Fruit fly (Drosophila melanogaster) whole organism, embryonic: Measurements from ENCODE around the gene CG5172.

Experiments used
- Asciz ChIP-seq: fragments of 200-800 bp; sonication (Bioruptor generic); optimal IDR thresholded peaks from 2 replicates; lab custom pipeline; 2017; ENCODE audit warnings: missing biosample characterization, mild to moderate bottlenecking, missing genetic modification characterization, missing genetic modification reagents
- Atf-2 ChIP-seq: fragments of 200-800 bp; sonication (Bioruptor generic); optimal IDR thresholded peaks from 2 replicates; lab custom pipeline; 2016; ENCODE audit warnings: missing biosample characterization, missing genetic modification characterization
- B-H1 ChIP-seq: fragments of 200-800 bp; sonication (Bioruptor generic); IDR thresholded peaks from 3 replicates; pipeline ENCODE4 v1.3.6; 2022; ENCODE audit warnings: missing biosample characterization, missing genetic modification characterization
- Bteb2 ChIP-seq: fragments of 200-800 bp; sonication (Bioruptor generic); optimal IDR thresholded peaks from 2 replicates; lab custom pipeline; 2016; ENCODE audit warnings: missing biosample characterization, missing genetic modification characterization
- CG10147 ChIP-seq: fragments of 200-800 bp; sonication (Bioruptor generic); optimal IDR thresholded peaks from 2 replicates; lab custom pipeline; 2019; ENCODE audit warnings: missing biosample characterization, mild to moderate bottlenecking, missing genetic modification characterization, moderate library complexity
- CG12942 ChIP-seq: fragments of 200-800 bp; sonication (Bioruptor generic); optimal IDR thresholded peaks from 3 replicates; lab custom pipeline; 2016; ENCODE audit warnings: missing biosample characterization, missing genetic modification characterization
- CG14965 ChIP-seq: fragments of 200-800 bp; sonication (Bioruptor generic); optimal IDR thresholded peaks from 2 replicates; lab custom pipeline; 2016; ENCODE audit warnings: missing biosample characterization, missing genetic modification characterization, borderline replicate concordance
- CG15011 ChIP-seq: fragments of 200-800 bp; sonication (Bioruptor generic); optimal IDR thresholded peaks from 3 replicates; lab custom pipeline; 2018; ENCODE audit warnings: missing biosample characterization, mild to moderate bottlenecking, missing genetic modification characterization
- CG15269 ChIP-seq: fragments of 200-800 bp; sonication (Bioruptor generic); optimal IDR thresholded peaks from 2 replicates; lab custom pipeline; 2018; ENCODE audit warnings: missing biosample characterization, mild to moderate bottlenecking, missing genetic modification characterization, moderate library complexity
- CG1602 ChIP-seq: fragments of 200-800 bp; sonication (Bioruptor generic); optimal IDR thresholded peaks from 3 replicates; lab custom pipeline; 2016; ENCODE audit warnings: missing biosample characterization, missing genetic modification characterization
- CG17612 ChIP-seq: fragments of 200-800 bp; sonication (Bioruptor generic); IDR thresholded peaks from 2 replicates; pipeline ENCODE4 v1.3.6; 2022; ENCODE audit warnings: missing biosample characterization, missing genetic modification characterization
- CG3065 ChIP-seq: fragments of 200-800 bp; sonication (Bioruptor generic); optimal IDR thresholded peaks from 2 replicates; lab custom pipeline; 2016; ENCODE audit warnings: missing biosample characterization, missing genetic modification characterization
- CG31224 ChIP-seq: fragments of 200-800 bp; sonication (Bioruptor generic); IDR thresholded peaks from 2 replicates; pipeline ENCODE4 v1.3.6; 2022; ENCODE audit warnings: missing biosample characterization, missing genetic modification characterization
- CG32772 ChIP-seq: fragments of 200-800 bp; sonication (Bioruptor generic); IDR thresholded peaks from 2 replicates; pipeline ENCODE4 v1.3.6; 2022; ENCODE audit warnings: missing biosample characterization, missing genetic modification characterization
- CG6254 ChIP-seq: fragments of 200-800 bp; sonication (Bioruptor generic); optimal IDR thresholded peaks from 3 replicates; lab custom pipeline; 2017; ENCODE audit warnings: mild to moderate bottlenecking, missing biosample characterization, missing genetic modification reagents, missing genetic modification characterization
- CG6654 ChIP-seq: fragments of 200-800 bp; sonication (Bioruptor generic); optimal IDR thresholded peaks from 2 replicates; lab custom pipeline; 2017; ENCODE audit warnings: missing biosample characterization, mild to moderate bottlenecking, missing genetic modification characterization
- CG7745 ChIP-seq: fragments of 200-800 bp; sonication (Bioruptor generic); optimal IDR thresholded peaks from 2 replicates; lab custom pipeline; 2018; ENCODE audit warnings: missing biosample characterization, mild to moderate bottlenecking, missing genetic modification characterization, moderate library complexity
- CG7987 ChIP-seq: fragments of 200-800 bp; sonication (Bioruptor generic); optimal IDR thresholded peaks from 2 replicates; lab custom pipeline; 2018; ENCODE audit warnings: missing biosample characterization, mild to moderate bottlenecking, missing genetic modification characterization, moderate library complexity
- CG9817 ChIP-seq: fragments of 200-800 bp; sonication (Bioruptor generic); optimal IDR thresholded peaks from 2 replicates; lab custom pipeline; 2018; ENCODE audit warnings: missing biosample characterization, mild to moderate bottlenecking, missing genetic modification characterization, moderate library complexity
- Chrac-16 ChIP-seq: fragments of 200-800 bp; sonication (Bioruptor generic); optimal IDR thresholded peaks from 3 replicates; lab custom pipeline; 2016; ENCODE audit warnings: missing biosample characterization, missing genetic modification characterization
- Dad ChIP-seq: fragments of 200-800 bp; sonication (Bioruptor generic); optimal IDR thresholded peaks from 3 replicates; lab custom pipeline; 2016; ENCODE audit warnings: missing biosample characterization, missing genetic modification characterization
- ERR ChIP-seq: fragments of 200-800 bp; sonication (Bioruptor generic); optimal IDR thresholded peaks from 2 replicates; lab custom pipeline; 2016; ENCODE audit warnings: missing biosample characterization, missing genetic modification characterization
- HLH4C ChIP-seq: fragments of 200-800 bp; sonication (Bioruptor generic); IDR thresholded peaks from 3 replicates; pipeline ENCODE4 v1.3.6; 2022; ENCODE audit warnings: missing biosample characterization, missing genetic modification characterization; ENCODE audit not compliant: partially characterized antibody
- Neu2 ChIP-seq: fragments of 200-800 bp; sonication (Bioruptor generic); optimal IDR thresholded peaks from 3 replicates; lab custom pipeline; 2016; ENCODE audit warnings: missing biosample characterization, missing genetic modification characterization, borderline replicate concordance
- Nf-YB ChIP-seq: fragments of 200-800 bp; sonication (Bioruptor generic); optimal IDR thresholded peaks from 3 replicates; lab custom pipeline; 2019; ENCODE audit warnings: missing biosample characterization, mild to moderate bottlenecking, missing genetic modification characterization, moderate library complexity
- Nf-YC ChIP-seq: fragments of 200-800 bp; optimal IDR thresholded peaks from 3 replicates; lab custom pipeline; 2019; ENCODE audit warnings: missing biosample characterization, mild to moderate bottlenecking, missing genetic modification characterization, moderate library complexity
- PHDP ChIP-seq: fragments of 200-800 bp; sonication (Bioruptor generic); optimal IDR thresholded peaks from 3 replicates; lab custom pipeline; 2018; ENCODE audit warnings: missing biosample characterization, mild to moderate bottlenecking, missing genetic modification characterization, moderate library complexity
- Rfx ChIP-seq: fragments of 200-800 bp; sonication (Bioruptor generic); IDR thresholded peaks from 2 replicates; pipeline ENCODE4 v1.3.6; 2022; ENCODE audit warnings: missing biosample characterization, missing genetic modification characterization
- Sox102F ChIP-seq: fragments of 200-800 bp; sonication (Bioruptor generic); optimal IDR thresholded peaks from 2 replicates; lab custom pipeline; 2018; ENCODE audit warnings: missing biosample characterization, mild to moderate bottlenecking, missing genetic modification characterization, moderate library complexity
- Usf ChIP-seq: fragments of 200-800 bp; sonication (Bioruptor generic); optimal IDR thresholded peaks from 2 replicates; lab custom pipeline; 2017; ENCODE audit warnings: missing genotype, missing biosample characterization, missing genetic modification characterization
- Xbp1 ChIP-seq: fragments of 200-800 bp; sonication (Bioruptor generic); optimal IDR thresholded peaks from 3 replicates; lab custom pipeline; 2016; ENCODE audit warnings: missing biosample characterization, mild to moderate bottlenecking, missing genetic modification characterization
- bab2 ChIP-seq: fragments of 200-800 bp; sonication (Bioruptor generic); optimal IDR thresholded peaks from 2 replicates; lab custom pipeline; 2016; ENCODE audit warnings: missing biosample characterization, missing genetic modification characterization
- cato ChIP-seq: fragments of 200-800 bp; sonication (Bioruptor generic); optimal IDR thresholded peaks from 2 replicates; lab custom pipeline; 2016; ENCODE audit warnings: missing biosample characterization, missing genetic modification characterization, borderline replicate concordance
- chm ChIP-seq: fragments of 200-800 bp; sonication (Bioruptor generic); IDR thresholded peaks from 2 replicates; pipeline ENCODE4 v1.3.6; 2022; ENCODE audit warnings: missing biosample characterization, missing genetic modification characterization
- gcm2 ChIP-seq: fragments of 200-800 bp; sonication (Bioruptor generic); optimal IDR thresholded peaks from 2 replicates; lab custom pipeline; 2016; ENCODE audit warnings: missing biosample characterization, missing genetic modification characterization
- grn ChIP-seq: fragments of 200-800 bp; sonication (Bioruptor generic); optimal IDR thresholded peaks from 3 replicates; lab custom pipeline; 2017; ENCODE audit warnings: missing biosample characterization, missing genetic modification characterization
- gt ChIP-seq: fragments of 200-800 bp; sonication (Bioruptor generic); IDR thresholded peaks from 2 replicates; pipeline ENCODE4 v1.3.6; 2022; ENCODE audit warnings: missing biosample characterization, missing genetic modification characterization
- jumu ChIP-seq: fragments of 200-800 bp; sonication (Bioruptor generic); optimal IDR thresholded peaks from 3 replicates; lab custom pipeline; 2016; ENCODE audit warnings: missing biosample characterization, missing genetic modification characterization
- knrl ChIP-seq: fragments of 200-800 bp; sonication (Bioruptor generic); IDR thresholded peaks from 3 replicates; pipeline ENCODE4 v1.3.6; 2022; ENCODE audit warnings: missing biosample characterization, missing genetic modification characterization; ENCODE audit not compliant: partially characterized antibody
- lilli ChIP-seq: fragments of 200-800 bp; sonication (Bioruptor generic); optimal IDR thresholded peaks from 3 replicates; lab custom pipeline; 2016; ENCODE audit warnings: missing biosample characterization, missing genetic modification characterization
- mam ChIP-seq: fragments of 200-800 bp; sonication (Bioruptor generic); optimal IDR thresholded peaks from 3 replicates; lab custom pipeline; 2016; ENCODE audit warnings: missing biosample characterization, missing genetic modification characterization
- mld ChIP-seq: fragments of 200-800 bp; sonication (Bioruptor generic); IDR thresholded peaks from 3 replicates; pipeline ENCODE4 v1.3.6; 2022; ENCODE audit warnings: missing biosample characterization, missing genetic modification characterization; ENCODE audit not compliant: partially characterized antibody
- pho ChIP-seq: fragments of 200-800 bp; sonication (Bioruptor generic); optimal IDR thresholded peaks from 2 replicates; lab custom pipeline; 2016; ENCODE audit warnings: missing biosample characterization, missing genetic modification characterization
- pnt ChIP-seq: fragments of 200-800 bp; sonication (Bioruptor generic); optimal IDR thresholded peaks from 3 replicates; lab custom pipeline; 2016; ENCODE audit warnings: missing biosample characterization, missing genetic modification characterization
- pros ChIP-seq: fragments of 200-800 bp; sonication (Bioruptor generic); optimal IDR thresholded peaks from 3 replicates; lab custom pipeline; 2019; ENCODE audit warnings: missing biosample characterization, mild to moderate bottlenecking, missing genetic modification characterization, moderate library complexity
- seq ChIP-seq: fragments of 200-800 bp; sonication (Bioruptor generic); IDR thresholded peaks from 2 replicates; pipeline ENCODE4 v1.3.6; 2022; ENCODE audit warnings: missing biosample characterization, missing genetic modification characterization
- sna ChIP-seq: fragments of 200-800 bp; sonication (Bioruptor generic); IDR thresholded peaks from 2 replicates; pipeline ENCODE4 v1.3.6; 2022; ENCODE audit warnings: missing biosample characterization, missing genetic modification characterization; ENCODE audit not compliant: partially characterized antibody
- ttk ChIP-seq: fragments of 200-800 bp; sonication (Bioruptor generic); IDR thresholded peaks from 2 replicates; pipeline ENCODE4 v2.1.2; 2022; ENCODE audit warnings: missing biosample characterization, missing genetic modification characterization
- twi ChIP-seq: fragments of 200-800 bp; optimal IDR thresholded peaks from 2 replicates; lab custom pipeline; 2019; ENCODE audit warnings: missing biosample characterization, mild to moderate bottlenecking, missing genetic modification characterization, moderate library complexity
- tx ChIP-seq: fragments of 200-800 bp; sonication (Bioruptor generic); optimal IDR thresholded peaks from 2 replicates; lab custom pipeline; 2016; ENCODE audit warnings: missing biosample characterization, missing genetic modification characterization
- vvl ChIP-seq: fragments of 200-800 bp; sonication (Bioruptor generic); IDR thresholded peaks from 2 replicates; pipeline ENCODE4 v1.3.6; 2022; ENCODE audit warnings: missing biosample characterization, missing genetic modification characterization

Gene CG5172

dm6 chrX:17178484-17178921 lies 42.7 kb upstream of the CG5172 start (continued):
- peak; percentile 49 for TF ChIP-seq CG14965 (GFP tag; lab: Kevin White, UChicago)
- peak; percentile 97 for TF ChIP-seq cato
- peak; percentile 95 for TF ChIP-seq CG6254 (GFP tag; lab: Kevin White, UChicago)
- TF ChIP-seq Rfx, result peak; percentile 98
- peak; percentile 93 for TF ChIP-seq Nf-YC (tag; lab: Kevin White, UChicago)
- TF ChIP-seq Nf-YB, result peak; percentile 19
- TF ChIP-seq grn (GFP tag; lab: Kevin White, UChicago), result peak; percentile 88
- no peak for TF ChIP-seq sna (GFP tag; lab: Robert Waterston, UW)
- TF ChIP-seq chm (GFP tag; lab: Robert Waterston, UW), result peak; percentile 70; the same call in 1 of the 2 replicates
- TF ChIP-seq Chrac-16 (GFP tag; lab: Kevin White, UChicago), result no peak
- TF ChIP-seq Atf-2 (GFP tag; lab: Kevin White, UChicago), result no peak
- TF ChIP-seq twi (tag; lab: Kevin White, UChicago), result peak; percentile 22
- peak; percentile 96 for TF ChIP-seq Dad (GFP tag; lab: Kevin White, UChicago)
- TF ChIP-seq CG3065 (GFP tag; lab: Kevin White, UChicago), result no peak
- TF ChIP-seq pros, result peak; percentile 78
- no peak for TF ChIP-seq CG9817 (tag; lab: Kevin White, UChicago)
- TF ChIP-seq tx, result no peak
- TF ChIP-seq CG6654, result peak; percentile 95
- peak; percentile 92 for TF ChIP-seq seq
- no peak for TF ChIP-seq CG12942 (GFP tag; lab: Kevin White, UChicago)
- no peak for TF ChIP-seq Sox102F
- no peak for TF ChIP-seq mld (GFP tag; lab: Robert Waterston, UW)
- TF ChIP-seq Asciz (GFP tag; lab: Kevin White, UChicago), result peak; percentile 98
- no peak for TF ChIP-seq CG7745
- TF ChIP-seq Xbp1 (GFP tag; lab: Kevin White, UChicago), result no peak
- TF ChIP-seq CG32772, result peak; percentile 99
- peak; percentile 96 for TF ChIP-seq CG10147 (GFP tag; lab: Kevin White, UChicago)
- TF ChIP-seq vvl (GFP tag; lab: Robert Waterston, UW), result peak; percentile 100
- TF ChIP-seq CG1602 (GFP tag; lab: Kevin White, UChicago), result peak; percentile 63
- TF ChIP-seq knrl (GFP tag; lab: Robert Waterston, UW), result no peak
- peak; percentile 98 for TF ChIP-seq bab2 (GFP tag; lab: Kevin White, UChicago)
- no peak for TF ChIP-seq CG15269 (tag; lab: Kevin White, UChicago)
- peak; percentile 99 for TF ChIP-seq ttk
- TF ChIP-seq Bteb2, result no peak
- no peak for TF ChIP-seq HLH4C
- TF ChIP-seq CG17612 (GFP tag; lab: Robert Waterston, UW), result peak; percentile 97
- TF ChIP-seq Usf, result peak; percentile 39
- peak; percentile 96 for TF ChIP-seq lilli (GFP tag; lab: Kevin White, UChicago)
- TF ChIP-seq mam (GFP tag; lab: Kevin White, UChicago), result peak; percentile 92
- peak; percentile 98 for TF ChIP-seq gt (GFP tag; lab: Robert Waterston, UW)
- TF ChIP-seq CG31224, result peak; percentile 95
- TF ChIP-seq gcm2 (GFP tag; lab: Kevin White, UChicago), result no peak
- peak; percentile 89 for TF ChIP-seq ERR (GFP tag; lab: Kevin White, UChicago)
- peak; percentile 90 for TF ChIP-seq pnt (GFP tag; lab: Kevin White, UChicago)
- TF ChIP-seq CG7987 (GFP tag; lab: Kevin White, UChicago), result peak; percentile 90
- TF ChIP-seq jumu (GFP tag; lab: Kevin White, UChicago), result peak; percentile 90
- no peak for TF ChIP-seq pho (GFP tag; lab: Kevin White, UChicago)
- TF ChIP-seq B-H1 (GFP tag; lab: Robert Waterston, UW), result peak; percentile 98
- peak; percentile 68 for TF ChIP-seq Neu2
- TF ChIP-seq CG15011 (GFP tag; lab: Kevin White, UChicago), result peak; percentile 95
- TF ChIP-seq PHDP (tag; lab: Kevin White, UChicago), result no peak
